Worm (Caenorhabditis elegans): Measurements from ENCODE around the gene ssq-2.

DNA sequence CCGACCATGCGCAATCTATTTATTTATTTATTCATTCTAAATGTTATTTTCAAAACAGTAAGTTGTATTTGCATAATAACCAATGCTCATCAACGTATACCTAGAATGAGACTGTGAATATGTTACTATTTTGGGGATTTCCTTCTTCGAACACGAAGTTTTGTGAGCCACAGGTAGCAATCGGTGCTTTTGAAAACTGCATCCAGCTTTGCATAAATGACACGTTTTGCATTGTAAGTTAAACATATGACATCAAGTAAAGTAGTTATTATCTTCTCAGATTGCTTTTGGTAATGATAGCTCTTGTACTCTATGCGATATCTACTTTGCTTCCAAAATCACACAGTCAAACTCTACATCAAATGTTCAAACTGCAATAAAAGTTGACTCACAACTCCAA lies 13.5 kb upstream of the ssq-2 start, which contains the start of gene E03H12.4:
- TF ChIP-seq unc-39 (tag; optimal IDR thresholded peaks at IDR 0.05) (no peak), tbx-8 (GFP tag; optimal IDR thresholded peaks at IDR 0.05) (no peak), cnd-1 (tag; optimal IDR thresholded peaks at IDR 0.05) (no peak), nhr-28 (tag; optimal IDR thresholded peaks at IDR 0.05) (no peak), lsy-2 (tag; optimal IDR thresholded peaks at IDR 0.05) (no peak), flh-1 (GFP tag; optimal IDR thresholded peaks at IDR 0.05) (no peak), nhr-12 (tag; optimal IDR thresholded peaks at IDR 0.05) (no peak), nhr-237 (tag; optimal IDR thresholded peaks at IDR 0.05) (no peak), ceh-83 (GFP tag; optimal IDR thresholded peaks at IDR 0.05) (no peak), blmp-1 (tag; optimal IDR thresholded peaks at IDR 0.05) (no peak), unc-62 (GFP tag; optimal IDR thresholded peaks at IDR 0.05) (no peak), pha-4 (tag; optimal IDR thresholded peaks at IDR 0.05) (no peak)

All from whole organism, mixed stage, embryonic.